Fruit fly (Drosophila melanogaster): Measurements from ENCODE around the gene CG34241.

CG34241 gene

DNA sequence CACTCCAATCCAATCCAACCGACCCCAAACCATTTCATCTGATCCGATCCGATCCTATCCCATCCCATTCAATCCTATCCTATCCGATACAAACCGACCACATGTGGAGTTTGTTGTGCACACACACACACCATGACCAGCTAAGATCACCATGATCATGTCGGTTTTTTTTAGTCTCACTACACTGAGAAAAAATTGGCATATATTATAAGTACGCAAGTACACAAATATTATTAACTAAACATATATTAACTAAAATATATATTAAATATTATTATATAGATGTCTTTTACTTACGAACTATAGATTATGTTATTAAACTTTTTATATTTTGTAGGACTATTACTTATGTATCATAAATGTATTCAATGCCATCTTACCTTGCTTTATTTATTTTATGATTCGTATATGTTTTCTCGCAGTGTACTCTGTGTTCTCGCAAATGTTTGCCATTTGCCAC is 25.8 kb upstream of the CG34241 start (continued):
- TF ChIP-seq trem (tag; optimal IDR thresholded peaks at IDR 0.05) (peak; percentile 56), CG7556 (GFP tag; optimal IDR thresholded peaks at IDR 0.05) (peak; percentile 32), prd (optimal IDR thresholded peaks at IDR 0.05) (no peak), prd (GFP tag; IDR thresholded peaks at IDR 0.05) (peak; percentile 42; the same call in 1 of the 3 replicates), PHDP (tag; optimal IDR thresholded peaks at IDR 0.05) (peak; percentile 23), HHEX (GFP tag; optimal IDR thresholded peaks at IDR 0.05) (no peak)

DNA sequence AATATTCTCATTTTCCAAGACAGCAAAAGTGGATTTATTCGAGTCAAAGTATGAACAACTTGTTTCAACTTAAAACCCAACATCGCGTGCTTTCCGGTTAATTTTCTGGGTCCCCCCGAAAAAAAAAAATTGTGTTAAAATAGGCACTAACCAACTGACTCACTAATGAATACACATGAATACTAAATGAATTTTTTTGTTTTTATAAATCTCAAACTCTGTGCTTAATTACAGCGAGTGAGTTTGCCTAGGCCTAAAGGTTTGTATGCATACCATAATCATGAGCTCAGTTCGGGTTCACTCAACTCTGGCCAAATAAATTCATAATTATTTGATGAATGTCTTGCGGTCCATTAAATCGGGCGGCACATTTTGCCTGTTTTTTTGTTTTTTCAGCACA is 20.4 kb upstream of the CG34241 start:
- TF ChIP-seq so (GFP tag; IDR thresholded peaks at IDR 0.05) (no peak), chif (GFP tag; optimal IDR thresholded peaks at IDR 0.05) (no peak), insv (GFP tag; optimal IDR thresholded peaks at IDR 0.05) (no peak), vvl (GFP tag; IDR thresholded peaks at IDR 0.05) (peak; percentile 53; the same call in 1 of the 2 replicates), sd (tag; optimal IDR thresholded peaks at IDR 0.05) (peak; percentile 43), sqz (GFP tag; optimal IDR thresholded peaks at IDR 0.05) (peak; percentile 70), CG9817 (tag; optimal IDR thresholded peaks at IDR 0.05) (no peak), CG1792 (GFP tag; optimal IDR thresholded peaks at IDR 0.05) (no peak), amos (GFP tag; IDR thresholded peaks at IDR 0.05; ENCODE audit: partially characterized antibody) (no peak), sisA (GFP tag; IDR thresholded peaks at IDR 0.05) (no peak), CG4282 (GFP tag; optimal IDR thresholded peaks at IDR 0.05) (no peak), ac (GFP tag; optimal IDR thresholded peaks at IDR 0.05) (no peak), sens (GFP tag) (peak; percentile 56), CG8359 (GFP tag; optimal IDR thresholded peaks at IDR 0.05; ENCODE audit: borderline replicate concordance) (no peak), Awh (GFP tag; IDR thresholded peaks at IDR 0.05) (peak; percentile 52; the same call in 1 of the 2 replicates), chinmo (GFP tag; IDR thresholded peaks at IDR 0.05; ENCODE audit: partially characterized antibody) (0 out of 4 replicates have a peak, but pooled peaks have one; percentile 62)

DNA sequence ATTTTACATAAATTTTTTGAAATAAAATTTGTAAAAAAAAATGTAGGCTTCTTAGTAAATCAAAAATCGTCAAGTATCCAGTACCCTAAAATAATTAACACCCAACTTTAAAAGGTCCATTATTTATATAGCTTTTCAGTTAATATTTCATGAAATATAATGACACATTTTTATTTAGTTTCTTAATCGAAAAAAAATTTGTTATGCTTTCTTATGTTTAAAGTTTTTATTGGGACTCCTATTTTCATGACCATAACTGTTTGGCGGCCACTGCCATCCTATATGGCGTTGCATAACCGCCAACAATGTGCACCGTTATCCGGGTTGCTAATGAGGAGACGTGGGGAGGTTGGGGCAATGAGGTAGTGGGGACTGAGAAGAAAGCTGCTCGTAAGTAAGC is 19.3 kb upstream of the CG34241 start:
- TF ChIP-seq Ptx1 (GFP tag; IDR thresholded peaks at IDR 0.05) = no peak
- no peak for TF ChIP-seq Asciz (GFP tag; optimal IDR thresholded peaks at IDR 0.05)
- no peak for TF ChIP-seq mld (GFP tag; IDR thresholded peaks at IDR 0.05; ENCODE audit: partially characterized antibody)
- peak; percentile 30 for TF ChIP-seq Blimp-1 (GFP tag; optimal IDR thresholded peaks at IDR 0.05)
- TF ChIP-seq CG4730 (GFP tag; IDR thresholded peaks at IDR 0.05) = no peak
- TF ChIP-seq CG1529 (GFP tag; optimal IDR thresholded peaks at IDR 0.05) = no peak
- peak; percentile 37 for TF ChIP-seq CG10979 (tag; optimal IDR thresholded peaks at IDR 0.05)
- TF ChIP-seq CG4617 (GFP tag; optimal IDR thresholded peaks at IDR 0.05; ENCODE audit: borderline replicate concordance) = no peak
- TF ChIP-seq ci (GFP tag; IDR thresholded peaks at IDR 0.05) = peak; percentile 20; the same call in 1 of the 3 replicates
- TF ChIP-seq CG15011 (GFP tag; optimal IDR thresholded peaks at IDR 0.05) = no peak
- TF ChIP-seq dmrt99B (tag; optimal IDR thresholded peaks at IDR 0.05) = peak; percentile 21
- no peak for TF ChIP-seq h (optimal IDR thresholded peaks at IDR 0.05)
- TF ChIP-seq CG31441 (GFP tag; IDR thresholded peaks at IDR 0.05) = no peak
- 0 out of 3 replicates have a peak, but pooled peaks have one; percentile 18 for TF ChIP-seq zfh1 (GFP tag; IDR thresholded peaks at IDR 0.05)
- TF ChIP-seq CG8478 (optimal IDR thresholded peaks at IDR 0.05) = no peak
- TF ChIP-seq CG12744 (GFP tag; optimal IDR thresholded peaks at IDR 0.05) = no peak
- 0 out of 2 replicates have a peak, but pooled peaks have one; percentile 11 for TF ChIP-seq Xrp1 (GFP tag; IDR thresholded peaks at IDR 0.05)
- TF ChIP-seq CG10267 (tag; optimal IDR thresholded peaks at IDR 0.05) = peak; percentile 5
- TF ChIP-seq Fer3 (tag; optimal IDR thresholded peaks at IDR 0.05) = no peak
- TF ChIP-seq CG11696 (GFP tag; IDR thresholded peaks at IDR 0.05) = peak; percentile 58
- TF ChIP-seq ab (GFP tag; optimal IDR thresholded peaks at IDR 0.05) = no peak
- peak; percentile 44 for TF ChIP-seq sens (GFP tag)
- TF ChIP-seq Hey (tag; optimal IDR thresholded peaks at IDR 0.05) = no peak
